Worm (Caenorhabditis elegans): ENCODE results near the gene degl-2.

- no peak for TF ChIP-seq ztf-4 (tag; optimal IDR thresholded peaks at IDR 0.05)
- peak; percentile 40 for TF ChIP-seq blmp-1 (tag; optimal IDR thresholded peaks at IDR 0.05; ENCODE audit: insufficient read depth)
- TF ChIP-seq mab-5 (tag; optimal IDR thresholded peaks at IDR 0.05) = no peak
- no peak for TF ChIP-seq nhr-77 (tag; optimal IDR thresholded peaks at IDR 0.05)
- TF ChIP-seq F13H6.1 (tag; optimal IDR thresholded peaks at IDR 0.05) = no peak
- no peak for TF ChIP-seq elt-1 (tag; optimal IDR thresholded peaks at IDR 0.05)
- no peak for TF ChIP-seq unc-62 (GFP tag; optimal IDR thresholded peaks at IDR 0.05)
- TF ChIP-seq Y55F3AM.14 (GFP tag; optimal IDR thresholded peaks at IDR 0.05) = no peak
- TF ChIP-seq ztf-11 (tag; optimal IDR thresholded peaks at IDR 0.05) = no peak
- no peak for TF ChIP-seq mbf-1 (tag; optimal IDR thresholded peaks at IDR 0.05)
- TF ChIP-seq peb-1 (tag; optimal IDR thresholded peaks at IDR 0.05) = no peak
- TF ChIP-seq zag-1 (tag; optimal IDR thresholded peaks at IDR 0.05) = no peak
- TF ChIP-seq ceh-82 (tag; optimal IDR thresholded peaks at IDR 0.05) = no peak
Observed at ce11 chrIV:9632094-9632493, 11.2 kb upstream of the degl-2 start.

Data from whole organism, L2 larva.